Fruit fly (Drosophila melanogaster): ENCODE measurements around the gene eIF5B.

Gene eIF5B

DNA sequence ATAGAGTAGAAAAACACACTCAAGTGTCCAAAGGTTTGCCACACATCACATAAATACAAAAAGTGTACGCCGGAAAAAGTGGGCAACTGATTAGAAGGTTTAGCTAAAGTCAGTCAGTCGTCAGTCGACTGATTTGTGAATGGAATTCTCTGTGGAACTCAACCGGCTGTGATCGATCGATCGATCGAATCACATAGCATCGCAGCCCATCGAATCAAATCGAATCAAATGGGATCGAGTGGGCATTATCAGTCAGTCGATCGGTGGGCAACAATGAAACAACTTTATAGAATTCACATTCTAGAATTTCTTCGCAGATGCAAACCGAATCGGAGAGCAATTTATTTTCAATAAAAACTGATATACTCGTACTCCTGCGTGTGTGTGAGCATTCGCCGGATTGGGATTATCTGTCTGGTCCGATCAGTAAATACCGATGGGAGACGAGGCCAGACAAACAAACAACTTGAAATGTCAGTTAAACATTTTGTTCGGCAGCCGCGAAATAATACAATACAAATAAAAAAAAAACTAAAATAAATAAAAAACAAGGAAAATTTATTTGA lies 45.1 kb downstream of the eIF5B start:
- TF ChIP-seq prd (optimal IDR thresholded peaks at IDR 0.05): no peak
- no peak for TF ChIP-seq prd (GFP tag; IDR thresholded peaks at IDR 0.05)
- no peak for TF ChIP-seq her (GFP tag; optimal IDR thresholded peaks at IDR 0.05)
- no peak for TF ChIP-seq sob (GFP tag; IDR thresholded peaks at IDR 0.05)
- no peak for TF ChIP-seq Oaz (GFP tag; IDR thresholded peaks at IDR 0.05)
- TF ChIP-seq MTF-1 (GFP tag; optimal IDR thresholded peaks at IDR 0.05; ENCODE audit: borderline replicate concordance): no peak
- TF ChIP-seq sens (GFP tag): peak; percentile 66
- no peak for TF ChIP-seq gcm2 (GFP tag; optimal IDR thresholded peaks at IDR 0.05)
- TF ChIP-seq H15 (GFP tag; IDR thresholded peaks at IDR 0.05): no peak
- no peak for TF ChIP-seq CG11085 (GFP tag; IDR thresholded peaks at IDR 0.05)
- no peak for TF ChIP-seq Mrtf (GFP tag; IDR thresholded peaks at IDR 0.05)
- no peak for TF ChIP-seq gcm (GFP tag; optimal IDR thresholded peaks at IDR 0.05)
- TF ChIP-seq CG10979 (tag; optimal IDR thresholded peaks at IDR 0.05): no peak
- TF ChIP-seq grn (GFP tag; optimal IDR thresholded peaks at IDR 0.05): peak; percentile 83
- no peak for TF ChIP-seq Myb (GFP tag; optimal IDR thresholded peaks at IDR 0.05)
- TF ChIP-seq Lim3 (GFP tag; IDR thresholded peaks at IDR 0.05): no peak
- TF ChIP-seq CG8924 (tag; optimal IDR thresholded peaks at IDR 0.05): no peak
- TF ChIP-seq CG13123 (GFP tag; optimal IDR thresholded peaks at IDR 0.05): no peak
- TF ChIP-seq CG17912 (GFP tag; optimal IDR thresholded peaks at IDR 0.05): no peak
- no peak for TF ChIP-seq fd3F (GFP tag; optimal IDR thresholded peaks at IDR 0.05)
- TF ChIP-seq chinmo (GFP tag; IDR thresholded peaks at IDR 0.05; ENCODE audit: partially characterized antibody): peak; percentile 68; the same call in 1 of the 4 replicates
- TF ChIP-seq CG14710 (tag; optimal IDR thresholded peaks at IDR 0.05): no peak
- peak; percentile 20 for TF ChIP-seq Med (GFP tag)
- peak; percentile 1 for TF ChIP-seq exex (tag; optimal IDR thresholded peaks at IDR 0.05)
- no peak for TF ChIP-seq ab (GFP tag; optimal IDR thresholded peaks at IDR 0.05)
- TF ChIP-seq scrt (GFP tag; optimal IDR thresholded peaks at IDR 0.05): no peak
- TF ChIP-seq hb (GFP tag; IDR thresholded peaks at IDR 0.05; ENCODE audit: partially characterized antibody): no peak
- TF ChIP-seq seq (GFP tag; IDR thresholded peaks at IDR 0.05): no peak
- TF ChIP-seq psq (GFP tag; optimal IDR thresholded peaks at IDR 0.05): no peak
- no peak for TF ChIP-seq CG12299 (tag; optimal IDR thresholded peaks at IDR 0.05)
- no peak for TF ChIP-seq CG8290 (GFP tag; optimal IDR thresholded peaks at IDR 0.05)
- TF ChIP-seq CG8290 (tag; optimal IDR thresholded peaks at IDR 0.05): no peak
- peak; percentile 36 for TF ChIP-seq CG15696 (tag; optimal IDR thresholded peaks at IDR 0.05)
- no peak for TF ChIP-seq run (tag; optimal IDR thresholded peaks at IDR 0.05)
- no peak for TF ChIP-seq CG6175 (GFP tag; IDR thresholded peaks at IDR 0.05)
- TF ChIP-seq kay (GFP tag; optimal IDR thresholded peaks at IDR 0.05): no peak
- no peak for TF ChIP-seq CTCF (GFP tag; optimal IDR thresholded peaks at IDR 0.05)
- no peak for TF ChIP-seq CG2199 (GFP tag; IDR thresholded peaks at IDR 0.05)
- TF ChIP-seq CG1603 (tag; optimal IDR thresholded peaks at IDR 0.05): peak; percentile 1
- no peak for TF ChIP-seq CG17361 (GFP tag; IDR thresholded peaks at IDR 0.05)
- TF ChIP-seq CG16779 (GFP tag; IDR thresholded peaks at IDR 0.05): no peak
- no peak for TF ChIP-seq pzg (GFP tag; optimal IDR thresholded peaks at IDR 0.05)
- no peak for TF ChIP-seq CG9932 (GFP tag; IDR thresholded peaks at IDR 0.05)
- no peak for TF ChIP-seq al (GFP tag; IDR thresholded peaks at IDR 0.05)
- TF ChIP-seq CG6813 (GFP tag; optimal IDR thresholded peaks at IDR 0.05): peak; percentile 11
- TF ChIP-seq CG18619 (GFP tag; optimal IDR thresholded peaks at IDR 0.05): no peak
- peak; percentile 20; the same call in 1 of the 3 replicates for TF ChIP-seq ci (GFP tag; IDR thresholded peaks at IDR 0.05)
- peak; percentile 45; the same call in 1 of the 2 replicates for TF ChIP-seq ara (GFP tag; IDR thresholded peaks at IDR 0.05)
- TF ChIP-seq emc (GFP tag; optimal IDR thresholded peaks at IDR 0.05): no peak
- no peak for TF ChIP-seq Sox100B (GFP tag; optimal IDR thresholded peaks at IDR 0.05)
- no peak for TF ChIP-seq CG3281 (GFP tag; optimal IDR thresholded peaks at IDR 0.05)
- TF ChIP-seq unc-4 (GFP tag; IDR thresholded peaks at IDR 0.05; ENCODE audit: partially characterized antibody): no peak
- no peak for TF ChIP-seq D19B (GFP tag; optimal IDR thresholded peaks at IDR 0.05)
